Fruit fly (Drosophila melanogaster): ENCODE measurements around the gene CG33995.
A peak's percentile ranks its signal among the peaks of the same experiment; 100 is the strongest.

CG33995 gene

dm6 chr2L:5063936-5064335 lies 20.9 kb downstream of the CG33995 start (continued):
- no peak for TF ChIP-seq z (GFP tag; IDR thresholded peaks at IDR 0.05)
- TF ChIP-seq CG18599 (GFP tag; optimal IDR thresholded peaks at IDR 0.05), result peak; percentile 64
- peak; percentile 28; the same call in 1 of the 2 replicates for TF ChIP-seq CG32532 (GFP tag; IDR thresholded peaks at IDR 0.05)
- no peak for TF ChIP-seq Hsf (GFP tag; optimal IDR thresholded peaks at IDR 0.05)
- no peak for TF ChIP-seq CG6654 (GFP tag; optimal IDR thresholded peaks at IDR 0.05)

dm6 chr2L:5070797-5071579 lies 27.9 kb downstream of the CG33995 start, which contains the start of gene RpL37A:
RpL37A (plus strand) TSS chr2L:5070957.
- 0 out of 2 replicates have a peak, but pooled peaks have one; percentile 21 for TF ChIP-seq dati (GFP tag; IDR thresholded peaks at IDR 0.05)
- peak; percentile 83 for TF ChIP-seq scrt (GFP tag; optimal IDR thresholded peaks at IDR 0.05)
- peak in 1 of 2 experiments; percentile 66 for TF ChIP-seq eve (GFP tag; optimal IDR thresholded peaks at IDR 0.05)
- TF ChIP-seq ERR (GFP tag; optimal IDR thresholded peaks at IDR 0.05), result peak; percentile 55
- no peak; the same call in 1 of the 2 replicates for TF ChIP-seq CG13287 (GFP tag; IDR thresholded peaks at IDR 0.05; ENCODE audit: partially characterized antibody)
- peak; percentile 68 for TF ChIP-seq Nf-YB (GFP tag; optimal IDR thresholded peaks at IDR 0.05)
- no peak for TF ChIP-seq mld (GFP tag; IDR thresholded peaks at IDR 0.05; ENCODE audit: partially characterized antibody)
- peak; percentile 71 for TF ChIP-seq CG5180 (GFP tag; optimal IDR thresholded peaks at IDR 0.05)
- TF ChIP-seq Sry-β (GFP tag; optimal IDR thresholded peaks at IDR 0.05), result peak; percentile 49
- peak; percentile 23 for TF ChIP-seq bab2 (GFP tag; optimal IDR thresholded peaks at IDR 0.05)
- peak; percentile 94 for TF ChIP-seq CG6765 (GFP tag; optimal IDR thresholded peaks at IDR 0.05)
- TF ChIP-seq CG17361 (GFP tag; IDR thresholded peaks at IDR 0.05), result peak; percentile 78
- peak; percentile 78 for TF ChIP-seq Rx (GFP tag; IDR thresholded peaks at IDR 0.05)
- no peak for TF ChIP-seq Elba2 (GFP tag; optimal IDR thresholded peaks at IDR 0.05)
- no peak for TF ChIP-seq Dip2 (GFP tag; IDR thresholded peaks at IDR 0.05)
- TF ChIP-seq org-1 (GFP tag; optimal IDR thresholded peaks at IDR 0.05), result peak; percentile 61
- TF ChIP-seq pb (GFP tag; optimal IDR thresholded peaks at IDR 0.05), result peak; percentile 79
- no peak for TF ChIP-seq sc (optimal IDR thresholded peaks at IDR 0.05)
- TF ChIP-seq sc (GFP tag; optimal IDR thresholded peaks at IDR 0.05), result peak; percentile 50
- TF ChIP-seq E2f2 (GFP tag; IDR thresholded peaks at IDR 0.05), result peak; percentile 78
- TF ChIP-seq HLHmδ (GFP tag; optimal IDR thresholded peaks at IDR 0.05), result peak; percentile 88
- no peak for TF ChIP-seq cad (GFP tag; optimal IDR thresholded peaks at IDR 0.05)
- peak; percentile 75 for TF ChIP-seq ewg (GFP tag; optimal IDR thresholded peaks at IDR 0.05)
- no peak for TF ChIP-seq Deaf1 (tag; optimal IDR thresholded peaks at IDR 0.05)
- TF ChIP-seq ap (GFP tag; IDR thresholded peaks at IDR 0.05), result peak; percentile 34
- peak; percentile 39 for TF ChIP-seq CG1529 (GFP tag; optimal IDR thresholded peaks at IDR 0.05)
- TF ChIP-seq CG18262 (tag; optimal IDR thresholded peaks at IDR 0.05), result peak; percentile 69
- TF ChIP-seq CoRest (tag; optimal IDR thresholded peaks at IDR 0.05), result peak; percentile 68
- peak; percentile 25 for TF ChIP-seq Chrac-16 (GFP tag; optimal IDR thresholded peaks at IDR 0.05)
- peak; percentile 71 for TF ChIP-seq Spps (tag; optimal IDR thresholded peaks at IDR 0.05)
- peak; percentile 46 for TF ChIP-seq pum (GFP tag; optimal IDR thresholded peaks at IDR 0.05)
- peak; percentile 49 for TF ChIP-seq CG43689 (GFP tag; IDR thresholded peaks at IDR 0.05)
- peak; percentile 75 for TF ChIP-seq mirr (GFP tag; optimal IDR thresholded peaks at IDR 0.05)
- TF ChIP-seq wek (GFP tag; optimal IDR thresholded peaks at IDR 0.05), result peak; percentile 79
- peak; percentile 56 for TF ChIP-seq CG9437 (GFP tag; optimal IDR thresholded peaks at IDR 0.05)
- peak; percentile 77 for TF ChIP-seq CG3847 (GFP tag; IDR thresholded peaks at IDR 0.05)
- no peak for TF ChIP-seq sna (GFP tag; IDR thresholded peaks at IDR 0.05; ENCODE audit: partially characterized antibody)
- TF ChIP-seq Gsc (GFP tag; IDR thresholded peaks at IDR 0.05), result no peak
- TF ChIP-seq CG16779 (GFP tag; IDR thresholded peaks at IDR 0.05), result no peak
- peak; percentile 98 for TF ChIP-seq MESR4 (GFP tag; optimal IDR thresholded peaks at IDR 0.05)
- TF ChIP-seq fd96Cb (tag; optimal IDR thresholded peaks at IDR 0.05), result peak; percentile 20
- peak; percentile 91 for TF ChIP-seq NfI (GFP tag; optimal IDR thresholded peaks at IDR 0.05)
- peak; percentile 87 for TF ChIP-seq Rfx (GFP tag; IDR thresholded peaks at IDR 0.05)

All from whole organism, embryonic.